Worm (Caenorhabditis elegans) whole organism, L4/young adult: Measurements from ENCODE around the gene F53F4.16.

ENCODE experiments used
- dao-5 ChIP-seq: sonication (generic microtip); optimal IDR thresholded peaks from 2 replicates; lab custom pipeline; 2016; ENCODE audit warnings: missing genotype, missing genetic modification characterization, moderate library complexity, missing compliant biosample characterization
- him-1 ChIP-seq: sonication (generic microtip); optimal IDR thresholded peaks from 2 replicates; lab custom pipeline; 2016; ENCODE audit warnings: missing genotype, missing genetic modification reagents, missing genetic modification characterization, missing compliant biosample characterization

ce11 chrV:13620676-13621075, 944 bp downstream of the F53F4.16 start, which contains the start of gene F53F4.15:
- TF ChIP-seq dao-5 (no peak), him-1 (tag; lab: Kevin White, UChicago) (no peak)
